Worm (Caenorhabditis elegans): ENCODE results near the gene dlhd-1.

The dlhd-1 gene

DNA sequence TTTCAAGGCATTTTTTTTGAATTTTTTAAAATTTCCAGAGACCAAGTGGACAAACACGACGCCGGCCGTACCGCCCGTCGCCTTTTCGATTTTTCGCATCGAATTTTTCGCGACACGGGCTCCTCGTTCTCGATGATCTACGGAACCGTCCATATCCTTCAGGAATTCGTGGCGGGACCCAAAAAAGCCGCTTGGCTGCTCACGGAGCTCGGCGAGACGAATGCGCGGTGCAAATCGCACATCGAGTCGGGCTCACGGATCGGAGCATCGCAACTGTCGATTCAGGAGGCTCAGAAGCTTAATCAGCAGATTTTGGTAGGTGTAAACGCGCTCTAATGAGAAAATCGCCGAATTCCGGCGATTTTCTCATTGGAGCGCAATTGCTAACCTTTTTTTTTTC lies 40.1 kb downstream of the dlhd-1 start:
- no peak for TF ChIP-seq ceh-16 (tag; optimal IDR thresholded peaks at IDR 0.05)
- no peak for TF ChIP-seq nhr-21 (tag; optimal IDR thresholded peaks at IDR 0.05)
- no peak for TF ChIP-seq ama-1 (optimal IDR thresholded peaks at IDR 0.05)
- TF ChIP-seq lin-11 (tag; optimal IDR thresholded peaks at IDR 0.05) = no peak
- no peak for TF ChIP-seq unc-39 (tag; optimal IDR thresholded peaks at IDR 0.05)
- TF ChIP-seq ztf-1 (GFP tag; conservative IDR thresholded peaks at IDR 0.05) = no peak
- no peak for TF ChIP-seq egl-27 (tag; optimal IDR thresholded peaks at IDR 0.05)
- TF ChIP-seq sma-9 (GFP tag; optimal IDR thresholded peaks at IDR 0.05) = no peak
- TF ChIP-seq sma-9 (tag; optimal IDR thresholded peaks at IDR 0.05) = no peak
- no peak for TF ChIP-seq mdl-1 (tag; optimal IDR thresholded peaks at IDR 0.05)
- no peak for TF ChIP-seq nhr-11 (tag; optimal IDR thresholded peaks at IDR 0.05)
- TF ChIP-seq gmeb-1 (tag; optimal IDR thresholded peaks at IDR 0.05) = no peak
- no peak for TF ChIP-seq mab-5 (tag; optimal IDR thresholded peaks at IDR 0.05)
- no peak for TF ChIP-seq peb-1 (tag; optimal IDR thresholded peaks at IDR 0.05)
- TF ChIP-seq blmp-1 (tag; optimal IDR thresholded peaks at IDR 0.05; ENCODE audit: insufficient read depth) = no peak

DNA sequence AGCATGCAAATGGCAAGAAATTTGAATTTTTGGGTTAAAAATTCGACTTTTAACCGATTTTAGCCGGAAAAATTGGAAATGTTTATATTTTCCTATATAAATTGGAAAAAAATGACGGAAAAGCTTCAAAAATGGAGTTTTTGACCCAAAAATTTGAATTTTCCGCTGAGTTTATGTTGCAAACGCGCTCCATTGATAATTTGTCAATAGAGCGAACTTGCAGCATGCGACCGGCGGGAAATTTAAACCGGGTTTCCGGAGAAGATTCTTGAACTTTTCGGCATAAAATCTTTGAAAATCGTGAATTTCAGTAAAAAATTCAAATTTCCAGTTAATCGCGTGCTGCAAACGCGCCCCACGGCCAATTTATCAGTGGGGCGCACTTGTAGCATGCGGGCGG lies 40.6 kb downstream of the dlhd-1 start:
- TF ChIP-seq nhr-23 (tag; optimal IDR thresholded peaks at IDR 0.05) (no peak), alr-1 (tag; optimal IDR thresholded peaks at IDR 0.05) (no peak), nhr-237 (tag; optimal IDR thresholded peaks at IDR 0.05) (no peak), aly-2 (tag; optimal IDR thresholded peaks at IDR 0.05) (no peak), sem-4 (tag; optimal IDR thresholded peaks at IDR 0.05) (no peak), lin-39 (tag; optimal IDR thresholded peaks at IDR 0.05) (no peak), blmp-1 (tag; optimal IDR thresholded peaks at IDR 0.05; ENCODE audit: insufficient read depth) (no peak), unc-39 (tag; optimal IDR thresholded peaks at IDR 0.05) (no peak), gmeb-1 (tag; optimal IDR thresholded peaks at IDR 0.05) (no peak), Y55F3AM.14 (GFP tag; optimal IDR thresholded peaks at IDR 0.05) (no peak), ceh-16 (tag; optimal IDR thresholded peaks at IDR 0.05) (no peak)

DNA sequence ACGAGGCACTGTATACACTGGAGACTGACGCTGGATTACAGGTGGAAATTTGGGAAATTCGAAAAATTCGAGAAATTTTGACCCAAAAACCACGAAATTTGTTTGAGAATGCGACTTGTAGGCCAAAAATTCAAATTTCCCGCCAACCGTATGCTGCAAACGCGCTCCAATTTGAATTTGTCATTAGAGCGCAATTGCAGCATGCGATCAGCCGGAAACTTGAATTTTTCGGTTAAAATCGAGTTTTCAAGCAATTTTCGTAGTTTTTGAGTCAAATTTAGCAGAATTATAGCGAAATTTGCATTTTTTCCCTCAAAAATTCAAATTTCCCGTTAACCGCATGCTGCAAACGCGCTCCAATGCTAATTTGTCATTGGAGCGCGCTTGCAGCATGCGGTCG lies 41.7 kb downstream of the dlhd-1 start:
- no peak for TF ChIP-seq mdl-1 (tag; optimal IDR thresholded peaks at IDR 0.05)
- TF ChIP-seq Y55F3AM.14 (GFP tag; optimal IDR thresholded peaks at IDR 0.05) = no peak
- no peak for TF ChIP-seq nhr-129 (tag; optimal IDR thresholded peaks at IDR 0.05)
- TF ChIP-seq zag-1 (tag; optimal IDR thresholded peaks at IDR 0.05) = no peak
- no peak for TF ChIP-seq unc-39 (tag; optimal IDR thresholded peaks at IDR 0.05)
- TF ChIP-seq lin-13 (GFP tag; optimal IDR thresholded peaks at IDR 0.05) = no peak
- TF ChIP-seq snpc-4 (tag; optimal IDR thresholded peaks at IDR 0.05) = no peak
- no peak for TF ChIP-seq ztf-1 (GFP tag; conservative IDR thresholded peaks at IDR 0.05)
- no peak for TF ChIP-seq sem-4 (tag; optimal IDR thresholded peaks at IDR 0.05)
- no peak for TF ChIP-seq gmeb-1 (tag; optimal IDR thresholded peaks at IDR 0.05)
- TF ChIP-seq ama-1 (optimal IDR thresholded peaks at IDR 0.05) = no peak
- TF ChIP-seq sma-9 (GFP tag; optimal IDR thresholded peaks at IDR 0.05) = no peak
- TF ChIP-seq sma-9 (tag; optimal IDR thresholded peaks at IDR 0.05) = no peak
- no peak for TF ChIP-seq R02D3.7 (tag; optimal IDR thresholded peaks at IDR 0.05)
- TF ChIP-seq nhr-23 (tag; optimal IDR thresholded peaks at IDR 0.05) = no peak
- no peak for TF ChIP-seq alr-1 (tag; optimal IDR thresholded peaks at IDR 0.05)
- TF ChIP-seq nhr-12 (tag; optimal IDR thresholded peaks at IDR 0.05) = no peak

DNA sequence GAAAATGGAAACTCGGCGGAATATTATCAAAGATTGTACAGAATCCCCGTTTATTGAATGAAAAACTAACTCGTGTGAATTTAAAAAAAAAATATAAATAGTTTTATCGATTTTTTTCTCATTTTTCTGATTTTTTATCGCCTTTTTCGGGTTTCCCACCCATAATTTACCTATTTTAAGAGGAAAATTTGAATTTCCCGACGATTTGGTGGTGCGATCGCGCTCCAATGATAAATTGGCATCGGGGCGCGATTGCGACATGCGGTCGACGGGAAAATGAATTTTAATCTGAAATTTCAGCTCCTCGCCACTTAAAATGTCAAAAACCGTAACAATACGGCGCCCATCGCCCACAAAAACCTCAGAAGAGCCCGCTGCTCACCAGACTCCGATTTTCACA lies 44.3 kb downstream of the dlhd-1 start, which contains the start of gene taf-6.1:
Gene taf-6.1, plus strand, starts transcription at position 301 of the 400 bp plus-strand sequence.
- TF ChIP-seq alr-1 (tag; optimal IDR thresholded peaks at IDR 0.05) (no peak), fos-1 (tag; optimal IDR thresholded peaks at IDR 0.05) (no peak), sma-9 (GFP tag; optimal IDR thresholded peaks at IDR 0.05) (no peak), sma-9 (tag; optimal IDR thresholded peaks at IDR 0.05) (no peak), nhr-129 (tag; optimal IDR thresholded peaks at IDR 0.05) (no peak), lin-13 (GFP tag; optimal IDR thresholded peaks at IDR 0.05) (no peak), nhr-6 (tag; optimal IDR thresholded peaks at IDR 0.05) (no peak), ztf-4 (tag; optimal IDR thresholded peaks at IDR 0.05) (no peak), ztf-1 (GFP tag; conservative IDR thresholded peaks at IDR 0.05) (no peak), lin-11 (tag; optimal IDR thresholded peaks at IDR 0.05) (no peak)

DNA sequence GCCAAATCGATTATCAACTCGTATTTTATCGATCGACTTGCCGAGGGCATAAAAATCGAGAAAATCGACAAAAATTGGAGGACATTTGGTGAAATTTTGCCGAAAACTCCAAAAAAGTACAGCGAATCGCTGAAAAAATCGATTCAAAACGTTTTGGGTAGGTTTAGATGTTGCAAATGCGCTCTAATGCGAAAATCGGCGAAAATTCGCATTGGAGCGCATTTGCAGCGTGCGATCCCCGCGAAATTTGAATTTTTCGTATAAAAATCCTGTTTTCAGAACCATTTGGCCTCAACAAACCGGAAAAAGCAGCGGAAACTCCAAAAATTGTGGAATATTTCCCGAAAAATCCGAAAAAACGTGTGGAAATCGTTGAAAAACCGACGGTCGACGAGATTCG lies 45.5 kb downstream of the dlhd-1 start:
- no peak for TF ChIP-seq zag-1 (tag; optimal IDR thresholded peaks at IDR 0.05)
- no peak for TF ChIP-seq ZK546.5 (tag; optimal IDR thresholded peaks at IDR 0.05)
- TF ChIP-seq egl-27 (tag; optimal IDR thresholded peaks at IDR 0.05) = no peak
- no peak for TF ChIP-seq sma-3 (GFP tag; optimal IDR thresholded peaks at IDR 0.05)
- TF ChIP-seq ceh-16 (tag; optimal IDR thresholded peaks at IDR 0.05) = no peak
- no peak for TF ChIP-seq sma-9 (GFP tag; optimal IDR thresholded peaks at IDR 0.05)
- no peak for TF ChIP-seq sma-9 (tag; optimal IDR thresholded peaks at IDR 0.05)
- TF ChIP-seq ztf-11 (tag; optimal IDR thresholded peaks at IDR 0.05) = no peak
- TF ChIP-seq lin-11 (tag; optimal IDR thresholded peaks at IDR 0.05) = no peak
- TF ChIP-seq fos-1 (tag; optimal IDR thresholded peaks at IDR 0.05) = no peak
- TF ChIP-seq Y55F3AM.14 (GFP tag; optimal IDR thresholded peaks at IDR 0.05) = no peak
- no peak for TF ChIP-seq gmeb-1 (tag; optimal IDR thresholded peaks at IDR 0.05)
- no peak for TF ChIP-seq lin-39 (tag; optimal IDR thresholded peaks at IDR 0.05)
- TF ChIP-seq ceh-82 (tag; optimal IDR thresholded peaks at IDR 0.05) = no peak
- TF ChIP-seq nhr-25 (tag; optimal IDR thresholded peaks at IDR 0.05) = no peak
- no peak for TF ChIP-seq F13H6.1 (tag; optimal IDR thresholded peaks at IDR 0.05)
- TF ChIP-seq nhr-237 (tag; optimal IDR thresholded peaks at IDR 0.05) = no peak
- TF ChIP-seq skn-1 (tag; optimal IDR thresholded peaks at IDR 0.05) = no peak
- TF ChIP-seq unc-62 (GFP tag; optimal IDR thresholded peaks at IDR 0.05) = no peak
- no peak for TF ChIP-seq nhr-6 (tag; optimal IDR thresholded peaks at IDR 0.05)
- TF ChIP-seq sem-4 (tag; optimal IDR thresholded peaks at IDR 0.05) = no peak

Measured in whole organism, L2 larva.